Worm (Caenorhabditis elegans) whole organism, dauer: Measurements from ENCODE around the gene clec-66.

Source experiments
- unc-62 ChIP-seq: sonication (generic microtip); optimal IDR thresholded peaks from 2 replicates; lab custom pipeline; 2017; ENCODE audit warnings: missing biosample characterization, missing genetic modification reagents, missing genetic modification characterization

Gene clec-66

ce11 chrII:12904174-12904573 lies at the start of gene clec-66:
clec-66 (plus strand) TSS chrII:12904398.
- no peak for TF ChIP-seq unc-62

- no peak for TF ChIP-seq unc-62
Measured at ce11 chrII:12855900-12856299, 48.3 kb upstream of the clec-66 start, which contains the start of gene Y46G5A.29. Y46G5A.29 (plus strand) TSS chrII:12856200.

ce11 chrII:12865604-12866003 lies 38.6 kb upstream of the clec-66 start, which contains the start of gene snf-5:
snf-5 (minus strand) TSS chrII:12865785.
- no peak for TF ChIP-seq unc-62

ce11 chrII:12866079-12866478 lies 38.1 kb upstream of the clec-66 start:
- no peak for TF ChIP-seq unc-62

ce11 chrII:12878071-12878668 lies 26.0 kb upstream of the clec-66 start, which contains the start of gene gsy-1:
gsy-1 (minus strand) TSS chrII:12878121.
- TF ChIP-seq unc-62 = no peak

ce11 chrII:12878697-12879096 lies 25.5 kb upstream of the clec-66 start:
- TF ChIP-seq unc-62 = no peak

- no peak for TF ChIP-seq unc-62
Measured at ce11 chrII:12879758-12880157, 24.4 kb upstream of the clec-66 start.

- no peak for TF ChIP-seq unc-62
Measured at ce11 chrII:12880406-12880805, 23.8 kb upstream of the clec-66 start, which contains the start of gene F35C5.1. F35C5.1 (plus strand) TSS chrII:12880804.

ce11 chrII:12884972-12885371 lies 19.2 kb upstream of the clec-66 start, which contains the start of gene sra-14:
sra-14 (plus strand) TSS chrII:12885272.
- no peak for TF ChIP-seq unc-62

ce11 chrII:12888471-12888870 lies 15.7 kb upstream of the clec-66 start, which contains the start of gene F35C5.3:
F35C5.3 (plus strand) TSS chrII:12888771.
- TF ChIP-seq unc-62 = no peak

ce11 chrII:12892407-12892806 lies 11.8 kb upstream of the clec-66 start:
- no peak for TF ChIP-seq unc-62

ce11 chrII:12895078-12895670 lies 9.0 kb upstream of the clec-66 start, which contains the start of the genes clec-62 and clec-63:
clec-62 (minus strand) TSS chrII:12895128.
clec-63 (plus strand) TSS chrII:12895638.
- TF ChIP-seq unc-62 = no peak

ce11 chrII:12896666-12897065 lies 7.5 kb upstream of the clec-66 start:
- TF ChIP-seq unc-62 = no peak

- TF ChIP-seq unc-62 = no peak
Measured at ce11 chrII:12897361-12897760, 6.8 kb upstream of the clec-66 start.

- TF ChIP-seq unc-62 = no peak
Measured at ce11 chrII:12897942-12898341, 6.3 kb upstream of the clec-66 start, which contains the start of gene clec-64. clec-64 (plus strand) TSS chrII:12898242.

- no peak for TF ChIP-seq unc-62
Measured at ce11 chrII:12901025-12901424, 3.2 kb upstream of the clec-66 start, which contains the start of gene clec-65. clec-65 (plus strand) TSS chrII:12901325.

ce11 chrII:12907070-12907469 lies 2.9 kb downstream of the clec-66 start, which contains the start of gene nspb-11:
nspb-11 (plus strand) TSS chrII:12907370.
- TF ChIP-seq unc-62 = no peak

ce11 chrII:12908779-12909178 lies 4.6 kb downstream of the clec-66 start, which contains the start of gene ddn-2:
ddn-2 (plus strand) TSS chrII:12909079.
- no peak for TF ChIP-seq unc-62
